Worm (Caenorhabditis elegans): ENCODE data around the gene C51E3.9.

- no peak for TF ChIP-seq sox-4 (tag; optimal IDR thresholded peaks at IDR 0.05)
- TF ChIP-seq hlh-8 (tag; optimal IDR thresholded peaks at IDR 0.05) = no peak
These were observed 48.8 kb upstream of the C51E3.9 start for ce11 chrV:10096932-10097331.

Data from whole organism, late embryonic.